Worm (Caenorhabditis elegans) whole organism, late embryonic: ENCODE results near the gene gly-7.

Experiments
- K09A11.1 ChIP-seq: sonication (generic microtip); optimal IDR thresholded peaks from 2 replicates; lab custom pipeline; 2017; ENCODE audit warnings: antibody characterized with exemption, mild to moderate bottlenecking, missing genetic modification characterization, missing compliant biosample characterization; ENCODE audit not compliant: insufficient read depth
- T23F11.4 ChIP-seq: fragments of 200-800 bp; sonication (Bioruptor generic); optimal IDR thresholded peaks from 2 replicates; lab custom pipeline; 2018; ENCODE audit warnings: mild to moderate bottlenecking, missing genetic modification characterization, missing compliant biosample characterization
- ahr-1 ChIP-seq: sonication (generic microtip); optimal IDR thresholded peaks from 2 replicates; lab custom pipeline; 2016; ENCODE audit warnings: missing genetic modification characterization, missing compliant biosample characterization
- ceh-14 ChIP-seq: sonication (generic microtip); optimal IDR thresholded peaks from 2 replicates; lab custom pipeline; 2016; ENCODE audit warnings: missing genotype, missing genetic modification characterization, missing compliant biosample characterization
- che-1 ChIP-seq: sonication (generic microtip); optimal IDR thresholded peaks from 2 replicates; lab custom pipeline; 2016; ENCODE audit warnings: mild to moderate bottlenecking, missing genetic modification characterization, missing compliant biosample characterization
- dve-1 ChIP-seq: sonication (generic microtip); optimal IDR thresholded peaks from 2 replicates; lab custom pipeline; 2017; ENCODE audit warnings: antibody characterized with exemption, mild to moderate bottlenecking, missing genetic modification characterization, missing compliant biosample characterization
- eyg-1 ChIP-seq: sonication (generic microtip); optimal IDR thresholded peaks from 2 replicates; lab custom pipeline; 2016; ENCODE audit warnings: missing genotype, missing genetic modification characterization, missing compliant biosample characterization
- fkh-10 ChIP-seq: fragments of 150-350 bp; optimal IDR thresholded peaks from 2 replicates; lab custom pipeline; 2014; ENCODE audit warnings: missing biosample characterization, missing genetic modification reagents, missing genetic modification characterization
- hlh-13 ChIP-seq: fragments of 200-800 bp; sonication (Bioruptor generic); optimal IDR thresholded peaks from 2 replicates; lab custom pipeline; 2018; ENCODE audit warnings: mild to moderate bottlenecking, missing genetic modification characterization, missing compliant biosample characterization
- hlh-15 ChIP-seq: sonication (generic microtip); optimal IDR thresholded peaks from 2 replicates; lab custom pipeline; 2016; ENCODE audit warnings: missing genetic modification characterization, missing compliant biosample characterization
- nhr-11 ChIP-seq: fragments of 150-350 bp; optimal IDR thresholded peaks from 2 replicates; lab custom pipeline; 2014; ENCODE audit warnings: missing biosample characterization, missing genetic modification characterization
- pag-3 ChIP-seq: sonication (generic microtip); optimal IDR thresholded peaks from 2 replicates; lab custom pipeline; 2016; ENCODE audit warnings: missing compliant biosample characterization, missing genetic modification characterization, borderline replicate concordance
- pat-9 ChIP-seq: fragments of 200-800 bp; sonication (Bioruptor generic); optimal IDR thresholded peaks from 2 replicates; lab custom pipeline; 2018; ENCODE audit warnings: mild to moderate bottlenecking, missing genetic modification characterization, moderate library complexity, missing compliant biosample characterization
- pax-1 ChIP-seq: fragments of 150-350 bp; optimal IDR thresholded peaks from 2 replicates; lab custom pipeline; 2014; ENCODE audit warnings: missing biosample characterization, missing genetic modification characterization
- syd-9 ChIP-seq: sonication (generic microtip); optimal IDR thresholded peaks from 2 replicates; lab custom pipeline; 2016; ENCODE audit warnings: mild to moderate bottlenecking, missing genetic modification characterization, moderate library complexity, missing compliant biosample characterization
- tbx-2 ChIP-seq: sonication (generic microtip); optimal IDR thresholded peaks from 2 replicates; lab custom pipeline; 2016; ENCODE audit warnings: missing genetic modification characterization, missing compliant biosample characterization
- unc-3 ChIP-seq, 2 experiments: fragments of 200-800 bp in 1 of 2; sonication (Bioruptor generic) in 1 of 2; sonication (generic microtip) in 1 of 2; conservative IDR thresholded peaks in 1 of 2; optimal IDR thresholded peaks in 1 of 2; 2 replicates each; pipeline versions ENCODE4 v1.3.6 to Lab custom; 2016 to 2022; ENCODE audit warnings: missing compliant biosample characterization in 2 of 2, missing genetic modification characterization in 2 of 2, missing genetic modification reagents in 1 of 2
- unc-55 ChIP-seq: sonication (generic microtip); optimal IDR thresholded peaks from 2 replicates; lab custom pipeline; 2017; ENCODE audit warnings: missing biosample characterization, missing genetic modification reagents, missing genetic modification characterization

The gly-7 gene

ce11 chrV:1773120-1773519, 48.0 kb downstream of the gly-7 start:
- TF ChIP-seq hlh-13 (GFP tag; lab: Kevin White, UChicago) (no peak), eyg-1 (no peak), nhr-11 (tag; lab: Kevin White, UChicago) (no peak), pag-3 (no peak), K09A11.1 (no peak), dve-1 (tag; lab: Kevin White, UChicago) (no peak), fkh-10 (GFP tag; lab: Kevin White, UChicago) (no peak), ahr-1 (tag; lab: Kevin White, UChicago) (no peak)

- no peak for TF ChIP-seq che-1 (tag; lab: Kevin White, UChicago)
- peak; percentile 21 for TF ChIP-seq unc-55
- TF ChIP-seq, all 69 proteins: peak for 1
Measured at ce11 chrV:1771727-1772126, 49.4 kb downstream of the gly-7 start, which contains the start of gene dhs-13. Gene dhs-13, minus strand, starts transcription at chrV:1771734.

- no peak for TF ChIP-seq pax-1 (tag; lab: Kevin White, UChicago)
- TF ChIP-seq T23F11.4 (GFP tag; lab: Kevin White, UChicago): no peak
- TF ChIP-seq tbx-2: no peak
- TF ChIP-seq ceh-14 (tag; lab: Kevin White, UChicago): no peak
- TF ChIP-seq unc-3 (GFP tag; conservative IDR thresholded peaks at IDR 0.05; lab: Robert Waterston, UW): no peak
- no peak for TF ChIP-seq unc-3 (tag; optimal IDR thresholded peaks at IDR 0.05; lab: Kevin White, UChicago)
- TF ChIP-seq che-1 (tag; lab: Kevin White, UChicago): no peak
- no peak for TF ChIP-seq pat-9 (tag; lab: Kevin White, UChicago)
- TF ChIP-seq hlh-15: no peak
- no peak for TF ChIP-seq syd-9 (tag; lab: Kevin White, UChicago)
Measured at ce11 chrV:1767427-1767826, 53.7 kb downstream of the gly-7 start.
